Fruit fly (Drosophila melanogaster) whole organism, wandering third instar larva: ENCODE measurements around the gene Dhc62B.
A peak's percentile ranks its signal among the peaks of the same experiment; 100 is the strongest.

ENCODE experiments used
- Abd-B ChIP-seq: fragments of >200 bp; optimal IDR thresholded peaks from 2 replicates; lab custom pipeline; 2017; ENCODE audit warnings: missing biosample characterization, missing genetic modification characterization
- CG32264 ChIP-seq: fragments of 200-800 bp; sonication (Bioruptor generic); optimal IDR thresholded peaks from 2 replicates; lab custom pipeline; 2016; ENCODE audit warnings: missing biosample characterization, missing genetic modification characterization
- CG9705 ChIP-seq: fragments of 200-800 bp; sonication (Bioruptor generic); optimal IDR thresholded peaks from 2 replicates; lab custom pipeline; 2018; ENCODE audit warnings: missing biosample characterization, mild to moderate bottlenecking, missing genetic modification characterization
- CrebA ChIP-seq: fragments of 200-800 bp; sonication (Bioruptor generic); optimal IDR thresholded peaks from 2 replicates; lab custom pipeline; 2016; ENCODE audit warnings: missing biosample characterization, mild to moderate bottlenecking, missing genetic modification characterization, borderline replicate concordance
- Dfd ChIP-seq: fragments of >200 bp; optimal IDR thresholded peaks from 2 replicates; lab custom pipeline; 2017; ENCODE audit warnings: missing biosample characterization, missing genetic modification characterization
- Dif ChIP-seq: fragments of 200-275, 200-300 bp; sonication (Bioruptor generic); optimal IDR thresholded peaks from 2 replicates; lab custom pipeline; 2018; ENCODE audit warnings: missing biosample characterization, missing genetic modification characterization; ENCODE audit not compliant: partially characterized antibody
- HLH106 ChIP-seq: fragments of 200-800 bp; optimal IDR thresholded peaks from 3 replicates; lab custom pipeline; 2019; ENCODE audit warnings: missing biosample characterization, mild to moderate bottlenecking, missing genetic modification characterization, moderate library complexity
- Hnf4 ChIP-seq: fragments of 200-800 bp; sonication (Bioruptor generic); optimal IDR thresholded peaks from 2 replicates; lab custom pipeline; 2016; ENCODE audit warnings: missing biosample characterization, mild to moderate bottlenecking, missing genetic modification characterization
- Hr78 ChIP-seq: fragments of >200 bp; optimal IDR thresholded peaks from 2 replicates; lab custom pipeline; 2017; ENCODE audit warnings: missing biosample characterization, missing genetic modification characterization
- Hr83 ChIP-seq: fragments of 200-300 bp; sonication (Bioruptor generic); optimal IDR thresholded peaks from 2 replicates; lab custom pipeline; 2016; ENCODE audit warnings: missing biosample characterization, mild to moderate bottlenecking, missing genetic modification characterization, moderate library complexity; ENCODE audit not compliant: poor library complexity, severe bottlenecking
- Jra ChIP-seq: sonication (Bioruptor generic); optimal IDR thresholded peaks from 2 replicates; lab custom pipeline; 2016; ENCODE audit warnings: missing biosample characterization, missing genetic modification characterization
- Mio ChIP-seq: sonication (Bioruptor generic); optimal IDR thresholded peaks from 2 replicates; lab custom pipeline; 2016; ENCODE audit warnings: missing biosample characterization, missing genetic modification characterization
- Myc ChIP-seq: fragments of >200 bp; optimal IDR thresholded peaks from 2 replicates; lab custom pipeline; 2017
- N ChIP-seq: fragments of >200 bp; optimal IDR thresholded peaks from 2 replicates; lab custom pipeline; 2018; ENCODE audit warnings: missing biosample characterization, missing external identifiers, missing genetic modification characterization
- OdsH ChIP-seq: fragments of 200-800 bp; sonication (Bioruptor generic); optimal IDR thresholded peaks from 2 replicates; lab custom pipeline; 2016; ENCODE audit warnings: missing biosample characterization, mild to moderate bottlenecking, missing genetic modification characterization
- Rel ChIP-seq, 2 experiments: fragments of 200-800 bp; sonication (Bioruptor generic) in 1 of 2; optimal IDR thresholded peaks; 2 replicates in 1 of 2; 3 replicates in 1 of 2; lab custom pipeline; 2016 to 2019; ENCODE audit warnings: mild to moderate bottlenecking in 2 of 2, missing biosample characterization in 2 of 2, missing genetic modification characterization in 2 of 2, moderate library complexity in 1 of 2
- Sp1 ChIP-seq: fragments of 200-800 bp; sonication (Bioruptor generic); optimal IDR thresholded peaks from 3 replicates; lab custom pipeline; 2019; ENCODE audit warnings: missing biosample characterization, mild to moderate bottlenecking, missing genetic modification characterization, moderate library complexity
- Vsx2 ChIP-seq: fragments of 200-300, 225-300 bp; sonication (Bioruptor generic); optimal IDR thresholded peaks from 2 replicates; lab custom pipeline; 2018; ENCODE audit warnings: missing biosample characterization, missing genetic modification characterization; ENCODE audit not compliant: partially characterized antibody
- br ChIP-seq: fragments of 200-800 bp; sonication (Bioruptor generic); optimal IDR thresholded peaks from 2 replicates; lab custom pipeline; 2016; ENCODE audit warnings: missing biosample characterization, missing genetic modification characterization
- brk ChIP-seq: fragments of 200-800 bp; sonication (Bioruptor generic); optimal IDR thresholded peaks from 2 replicates; lab custom pipeline; 2016; ENCODE audit warnings: missing biosample characterization, mild to moderate bottlenecking, missing genetic modification characterization
- dl ChIP-seq, 2 experiments: fragments of 175-275, 200-275 bp in 1 of 2; fragments of 200-275 bp in 1 of 2; sonication (Bioruptor generic); optimal IDR thresholded peaks; lab custom pipeline; 2018; ENCODE audit warnings: mild to moderate bottlenecking in 2 of 2, missing biosample characterization in 2 of 2, missing genetic modification characterization in 2 of 2, moderate library complexity in 2 of 2; ENCODE audit not compliant: partially characterized antibody in 2 of 2, insufficient read depth in 1 of 2
- dmrt93B ChIP-seq: fragments of 200-800 bp; sonication (Bioruptor generic); optimal IDR thresholded peaks from 2 replicates; lab custom pipeline; 2018; ENCODE audit warnings: missing biosample characterization, mild to moderate bottlenecking, missing genetic modification characterization
- ey ChIP-seq: fragments of 200-800 bp; sonication (Bioruptor generic); optimal IDR thresholded peaks from 2 replicates; lab custom pipeline; 2016; ENCODE audit warnings: missing biosample characterization, missing genetic modification characterization
- foxo ChIP-seq, 2 experiments: fragments of 200-800 bp; sonication (Bioruptor generic); optimal IDR thresholded peaks; 2 replicates in 1 of 2; 3 replicates in 1 of 2; lab custom pipeline; 2016 to 2017; ENCODE audit warnings: missing biosample characterization in 2 of 2, missing genetic modification characterization in 2 of 2
- fru ChIP-seq: fragments of 200-800 bp; sonication (Bioruptor generic); optimal IDR thresholded peaks from 3 replicates; lab custom pipeline; 2016; ENCODE audit warnings: missing biosample characterization, mild to moderate bottlenecking, missing genetic modification characterization
- h ChIP-seq: fragments of 200-800 bp; sonication (Bioruptor generic); optimal IDR thresholded peaks from 3 replicates; lab custom pipeline; 2016; ENCODE audit warnings: missing biosample characterization, mild to moderate bottlenecking, missing genetic modification characterization
- pan ChIP-seq: fragments of >200 bp; optimal IDR thresholded peaks from 2 replicates; lab custom pipeline; 2017
- psq ChIP-seq: fragments of 200-800 bp; sonication (Bioruptor generic); optimal IDR thresholded peaks from 3 replicates; lab custom pipeline; 2017; ENCODE audit warnings: missing biosample characterization, mild to moderate bottlenecking, missing genetic modification characterization, moderate library complexity
- rgr ChIP-seq: fragments of 200-800 bp; sonication (Bioruptor generic); optimal IDR thresholded peaks from 3 replicates; lab custom pipeline; 2016; ENCODE audit warnings: missing biosample characterization, mild to moderate bottlenecking, missing genetic modification characterization
- sage ChIP-seq: fragments of 200-800 bp; sonication (Bioruptor generic); optimal IDR thresholded peaks from 2 replicates; lab custom pipeline; 2016; ENCODE audit warnings: missing biosample characterization, mild to moderate bottlenecking, missing genetic modification characterization
- sv ChIP-seq: fragments of 200-800 bp; sonication (Bioruptor generic); optimal IDR thresholded peaks from 3 replicates; lab custom pipeline; 2016; ENCODE audit warnings: missing biosample characterization, missing genetic modification characterization
- tai ChIP-seq: sonication (Bioruptor generic); optimal IDR thresholded peaks from 2 replicates; lab custom pipeline; 2016; ENCODE audit warnings: missing biosample characterization, missing genetic modification characterization
- usp ChIP-seq: fragments of >200 bp; optimal IDR thresholded peaks from 2 replicates; lab custom pipeline; 2017; ENCODE audit warnings: missing biosample characterization, missing genetic modification characterization
- woc ChIP-seq: sonication (Bioruptor generic); optimal IDR thresholded peaks from 2 replicates; lab custom pipeline; 2016; ENCODE audit warnings: missing biosample characterization, mild to moderate bottlenecking, missing genetic modification characterization

The Dhc62B gene

DNA sequence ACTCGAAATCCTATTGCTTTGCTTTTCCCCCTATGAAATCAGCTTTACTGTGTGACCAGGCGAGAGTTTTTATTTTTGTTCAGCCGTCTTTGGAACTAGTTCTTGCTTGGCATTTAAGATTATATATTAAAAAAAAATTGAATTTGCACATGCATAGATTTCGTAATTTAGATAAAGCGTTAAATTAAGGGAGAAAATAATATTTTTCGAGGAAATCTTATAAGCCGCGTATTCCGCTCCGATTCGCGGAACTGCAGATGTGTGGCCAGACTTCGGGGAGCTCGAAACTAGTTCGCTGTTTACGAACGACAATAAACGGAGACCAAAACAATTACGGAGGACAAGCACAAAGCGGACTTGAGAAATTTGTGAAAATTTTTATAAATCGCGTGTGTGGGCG lies 31.2 kb upstream of the Dhc62B start, which contains the start of the genes JTBR and CG42676:
TSS of gene JTBR (minus strand) at position 55 of the 400 bp plus-strand sequence.
TSS of gene CG42676 (plus strand) at position 306 of the 400 bp plus-strand sequence.
- TF ChIP-seq usp (GFP tag; lab: Kevin White, UChicago): no peak
- peak; percentile 99 for TF ChIP-seq psq
- TF ChIP-seq brk: no peak
- TF ChIP-seq CG9705: no peak
- no peak for TF ChIP-seq ey (GFP tag; lab: Kevin White, UChicago)
- TF ChIP-seq Rel (GFP tag; optimal IDR thresholded peaks at IDR 0.05; lab: Kevin White, UChicago): no peak
- peak; percentile 64 for TF ChIP-seq Rel (tag; optimal IDR thresholded peaks at IDR 0.05; lab: Kevin White, UChicago)
- no peak for TF ChIP-seq Jra (GFP tag; lab: Kevin White, UChicago)
- no peak for TF ChIP-seq tai (GFP tag; lab: Kevin White, UChicago)
- TF ChIP-seq Dfd: no peak
- no peak for TF ChIP-seq Dif (GFP tag; lab: Kevin White, UChicago)
- TF ChIP-seq Vsx2: no peak
- no peak for TF ChIP-seq Sp1 (GFP tag; lab: Kevin White, UChicago)
- TF ChIP-seq woc (GFP tag; lab: Kevin White, UChicago): no peak
- no peak for TF ChIP-seq br (GFP tag; lab: Kevin White, UChicago)
- TF ChIP-seq N (GFP tag; lab: Kevin White, UChicago): no peak
- no peak for TF ChIP-seq Myc (lab: Kevin White, UChicago)
- TF ChIP-seq sv (GFP tag; lab: Kevin White, UChicago): no peak
- TF ChIP-seq rgr (GFP tag; lab: Kevin White, UChicago): no peak
- no peak for TF ChIP-seq Abd-B
- TF ChIP-seq Hr78 (GFP tag; lab: Kevin White, UChicago): no peak
- no peak for TF ChIP-seq dmrt93B (GFP tag; lab: Kevin White, UChicago)
- no peak for TF ChIP-seq pan (lab: Kevin White, UChicago)
- TF ChIP-seq sage (GFP tag; lab: Kevin White, UChicago): no peak
- TF ChIP-seq foxo (GFP tag; optimal IDR thresholded peaks at IDR 0.05; lab: Kevin White, UChicago): no peak
- peak; percentile 6 for TF ChIP-seq HLH106
- TF ChIP-seq dl (GFP tag; optimal IDR thresholded peaks at IDR 0.05; lab: Kevin White, UChicago; ENCODE audit: insufficient read depth in 1 of 2, partially characterized antibody in 2 of 2): no peak

DNA sequence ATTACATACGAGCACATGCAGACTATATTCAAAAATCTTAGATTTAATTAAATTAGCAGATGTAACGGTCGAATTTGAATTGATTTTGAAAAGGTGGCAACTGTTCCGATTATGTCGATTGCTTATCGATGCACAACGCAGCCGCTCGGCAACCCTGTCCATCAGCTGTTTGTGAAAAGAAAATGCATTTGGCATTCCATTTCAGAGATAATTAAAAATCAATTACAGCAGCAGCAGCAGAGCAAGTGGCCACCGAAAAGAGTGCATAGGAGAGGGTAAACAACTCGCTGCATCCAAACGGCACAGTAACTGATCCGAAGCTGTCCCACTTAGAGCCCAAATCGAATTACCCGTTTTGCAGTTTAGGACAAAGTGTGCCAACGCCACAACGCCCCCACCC lies 27.1 kb upstream of the Dhc62B start, which contains the start of gene Patj:
TSS of gene Patj (plus strand) at position 155 of the 400 bp plus-strand sequence.
- TF ChIP-seq Dif (GFP tag; lab: Kevin White, UChicago) (no peak), brk (no peak), Hr83 (GFP tag; lab: Kevin White, UChicago) (no peak), CrebA (GFP tag; lab: Kevin White, UChicago) (no peak), CG9705 (no peak), usp (GFP tag; lab: Kevin White, UChicago) (no peak), CG32264 (no peak), pan (lab: Kevin White, UChicago) (no peak), Dfd (no peak), tai (GFP tag; lab: Kevin White, UChicago) (no peak), OdsH (GFP tag; lab: Kevin White, UChicago) (no peak), Hnf4 (no peak), dl (GFP tag; optimal IDR thresholded peaks at IDR 0.05; lab: Kevin White, UChicago; ENCODE audit: insufficient read depth in 1 of 2, partially characterized antibody in 2 of 2) (no peak), fru (GFP tag; lab: Kevin White, UChicago) (no peak), Jra (GFP tag; lab: Kevin White, UChicago) (no peak), Abd-B (no peak), Vsx2 (no peak), dmrt93B (GFP tag; lab: Kevin White, UChicago) (no peak)

DNA sequence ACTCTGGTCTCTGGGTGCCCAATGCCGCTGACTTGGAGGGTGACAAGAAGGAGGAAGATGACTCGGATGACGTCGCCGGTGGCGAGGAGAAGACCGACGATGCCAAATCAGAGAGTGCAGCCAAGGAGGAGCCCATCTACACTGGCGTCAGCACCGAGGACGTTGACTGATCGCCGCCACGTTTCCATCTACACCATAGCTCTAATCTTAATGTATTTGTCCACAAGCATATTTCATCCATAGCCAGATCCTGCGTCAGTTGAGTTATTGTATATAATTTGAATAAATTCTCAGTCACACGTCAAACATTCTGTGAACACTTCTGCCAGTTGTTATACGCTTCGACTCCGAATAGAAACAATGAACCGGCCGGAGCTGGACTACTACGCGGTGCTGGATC lies 25.4 kb upstream of the Dhc62B start, which contains the start of gene CG12020:
TSS of gene CG12020 (plus strand) at position 301 of the 400 bp plus-strand sequence.
- TF ChIP-seq Vsx2: no peak
- TF ChIP-seq dmrt93B (GFP tag; lab: Kevin White, UChicago): no peak
- no peak for TF ChIP-seq Rel (GFP tag; optimal IDR thresholded peaks at IDR 0.05; lab: Kevin White, UChicago)
- no peak for TF ChIP-seq Rel (tag; optimal IDR thresholded peaks at IDR 0.05; lab: Kevin White, UChicago)
- TF ChIP-seq h (GFP tag; lab: Kevin White, UChicago): no peak
- no peak for TF ChIP-seq fru (GFP tag; lab: Kevin White, UChicago)
- no peak for TF ChIP-seq Hr83 (GFP tag; lab: Kevin White, UChicago)
- no peak for TF ChIP-seq tai (GFP tag; lab: Kevin White, UChicago)
- no peak for TF ChIP-seq sv (GFP tag; lab: Kevin White, UChicago)
- TF ChIP-seq Sp1 (GFP tag; lab: Kevin White, UChicago): no peak
- TF ChIP-seq Mio (GFP tag; lab: Kevin White, UChicago): no peak
